Fruit fly (Drosophila melanogaster): Measurements from ENCODE around the gene CG13127.

The CG13127 gene

dm6 chr2L:10033410-10033809 is 6.9 kb downstream of the CG13127 start (continued):
- peak; percentile 12 for TF ChIP-seq CG4318 (GFP tag; optimal IDR thresholded peaks at IDR 0.05)
- no peak for TF ChIP-seq CG9139 (GFP tag; optimal IDR thresholded peaks at IDR 0.05)
- no peak for TF ChIP-seq achi (GFP tag; optimal IDR thresholded peaks at IDR 0.05)
- no peak for TF ChIP-seq CG3919 (GFP tag; optimal IDR thresholded peaks at IDR 0.05)
- TF ChIP-seq CG16779 (tag; optimal IDR thresholded peaks at IDR 0.05) = no peak
- no peak for TF ChIP-seq Ets96B (tag; optimal IDR thresholded peaks at IDR 0.05)
- TF ChIP-seq spab (GFP tag; optimal IDR thresholded peaks at IDR 0.05) = no peak
- no peak for TF ChIP-seq cyc (GFP tag; optimal IDR thresholded peaks at IDR 0.05)
- TF ChIP-seq Hr4 (GFP tag; optimal IDR thresholded peaks at IDR 0.05) = no peak
- no peak for TF ChIP-seq Ets21C (GFP tag; optimal IDR thresholded peaks at IDR 0.05)
- no peak for TF ChIP-seq Hr38 (GFP tag; optimal IDR thresholded peaks at IDR 0.05)
- TF ChIP-seq Eip75B (GFP tag; optimal IDR thresholded peaks at IDR 0.05) = no peak
- TF ChIP-seq Met (GFP tag; optimal IDR thresholded peaks at IDR 0.05) = no peak
- TF ChIP-seq ss (GFP tag; optimal IDR thresholded peaks at IDR 0.05) = no peak
- TF ChIP-seq CG15336 (GFP tag; IDR thresholded peaks at IDR 0.05) = peak; percentile 42; the same call in 1 of the 2 replicates
- no peak for TF ChIP-seq CG6808 (GFP tag; optimal IDR thresholded peaks at IDR 0.05)
- TF ChIP-seq CG10631 (GFP tag; optimal IDR thresholded peaks at IDR 0.05) = no peak
- no peak for TF ChIP-seq vri (GFP tag; optimal IDR thresholded peaks at IDR 0.05)
- TF ChIP-seq Gug (GFP tag; IDR thresholded peaks at IDR 0.05) = no peak
- peak; percentile 17 for TF ChIP-seq pdm3 (GFP tag; optimal IDR thresholded peaks at IDR 0.05)
- no peak for TF ChIP-seq CG3032 (tag; optimal IDR thresholded peaks at IDR 0.05)
- TF ChIP-seq Sox15 (GFP tag; optimal IDR thresholded peaks at IDR 0.05) = no peak
- no peak for TF ChIP-seq Smox (GFP tag; optimal IDR thresholded peaks at IDR 0.05)
- TF ChIP-seq svp (GFP tag) = peak; percentile 37
- TF ChIP-seq Lpt (GFP tag; optimal IDR thresholded peaks at IDR 0.05) = no peak
- TF ChIP-seq lz (GFP tag; optimal IDR thresholded peaks at IDR 0.05) = no peak
- TF ChIP-seq CG7368 (GFP tag; optimal IDR thresholded peaks at IDR 0.05) = no peak
- no peak for TF ChIP-seq CG6854 (GFP tag; optimal IDR thresholded peaks at IDR 0.05)

dm6 chr2L:10035786-10036364 is 9.4 kb downstream of the CG13127 start:
- TF ChIP-seq Hr4 (GFP tag; optimal IDR thresholded peaks at IDR 0.05) (peak; percentile 63), CG6163 (GFP tag; IDR thresholded peaks at IDR 0.05) (peak; percentile 46; the same call in 1 of the 3 replicates), Smox (GFP tag; optimal IDR thresholded peaks at IDR 0.05) (no peak), Sox102F (GFP tag; optimal IDR thresholded peaks at IDR 0.05) (no peak), cyc (GFP tag; optimal IDR thresholded peaks at IDR 0.05) (no peak), Blimp-1 (GFP tag; optimal IDR thresholded peaks at IDR 0.05) (peak; percentile 61), dsx (GFP tag; optimal IDR thresholded peaks at IDR 0.05; ENCODE audit: poor library complexity, severe bottlenecking) (no peak), Ets21C (GFP tag; optimal IDR thresholded peaks at IDR 0.05) (no peak), CG15336 (GFP tag; IDR thresholded peaks at IDR 0.05) (0 out of 2 replicates have a peak, but pooled peaks have one; percentile 55), Hr38 (GFP tag; optimal IDR thresholded peaks at IDR 0.05) (no peak), CG7368 (GFP tag; optimal IDR thresholded peaks at IDR 0.05) (peak; percentile 28), CG3032 (tag; optimal IDR thresholded peaks at IDR 0.05) (peak; percentile 16), CG6808 (GFP tag; optimal IDR thresholded peaks at IDR 0.05) (peak; percentile 27), Eip78C (GFP tag) (peak; percentile 86), dac (GFP tag; optimal IDR thresholded peaks at IDR 0.05) (peak; percentile 10), salr (GFP tag; optimal IDR thresholded peaks at IDR 0.05) (no peak), Sox15 (GFP tag; optimal IDR thresholded peaks at IDR 0.05) (no peak), Hr39 (GFP tag; optimal IDR thresholded peaks at IDR 0.05) (no peak), spab (GFP tag; optimal IDR thresholded peaks at IDR 0.05) (no peak), CG16779 (tag; optimal IDR thresholded peaks at IDR 0.05) (no peak), CG10669 (GFP tag; optimal IDR thresholded peaks at IDR 0.05) (peak; percentile 42), CG6792 (GFP tag; optimal IDR thresholded peaks at IDR 0.05) (peak; percentile 17), CG11294 (GFP tag; IDR thresholded peaks at IDR 0.05) (0 out of 2 replicates have a peak, but pooled peaks have one; percentile 9), Ets96B (tag; optimal IDR thresholded peaks at IDR 0.05) (peak; percentile 6), fd59A (GFP tag; optimal IDR thresholded peaks at IDR 0.05) (peak; percentile 10), CG1621 (tag; optimal IDR thresholded peaks at IDR 0.05) (peak; percentile 35), lz (GFP tag; optimal IDR thresholded peaks at IDR 0.05) (no peak), fkh (GFP tag; optimal IDR thresholded peaks at IDR 0.05) (no peak), Gug (GFP tag; IDR thresholded peaks at IDR 0.05) (no peak), esn (GFP tag; optimal IDR thresholded peaks at IDR 0.05) (no peak), CG8319 (GFP tag; optimal IDR thresholded peaks at IDR 0.05) (no peak), CG4318 (GFP tag; optimal IDR thresholded peaks at IDR 0.05) (peak; percentile 4), Sox14 (GFP tag; optimal IDR thresholded peaks at IDR 0.05) (peak; percentile 3), CG34406 (GFP tag; optimal IDR thresholded peaks at IDR 0.05) (peak; percentile 37), Eip93F (GFP tag; optimal IDR thresholded peaks at IDR 0.05) (no peak), eg (GFP tag; IDR thresholded peaks at IDR 0.05) (peak; percentile 53; the same call in 2 of the 3 replicates)

Data from whole organism, prepupa.